Fruit fly (Drosophila melanogaster) whole organism, embryonic: ENCODE results near the gene ZnT77C.

ENCODE experiments used
- Antp ChIP-seq: fragments of 200-800 bp; sonication (Bioruptor generic); optimal IDR thresholded peaks from 3 replicates; lab custom pipeline; 2016; ENCODE audit warnings: missing biosample characterization, missing genetic modification characterization
- Atf-2 ChIP-seq: fragments of 200-800 bp; sonication (Bioruptor generic); optimal IDR thresholded peaks from 2 replicates; lab custom pipeline; 2016; ENCODE audit warnings: missing biosample characterization, missing genetic modification characterization
- B-H2 ChIP-seq: fragments of 200-800 bp; sonication (Bioruptor generic); optimal IDR thresholded peaks from 2 replicates; lab custom pipeline; 2018; ENCODE audit warnings: missing biosample characterization, mild to moderate bottlenecking, missing genetic modification characterization
- CG12219 ChIP-seq: fragments of 200-800 bp; sonication (Bioruptor generic); optimal IDR thresholded peaks from 3 replicates; lab custom pipeline; 2018; ENCODE audit warnings: missing biosample characterization, mild to moderate bottlenecking, missing genetic modification characterization
- CG12236 ChIP-seq: fragments of 200-800 bp; sonication (Bioruptor generic); optimal IDR thresholded peaks from 2 replicates; lab custom pipeline; 2016; ENCODE audit warnings: missing biosample characterization, missing genetic modification characterization
- CG15514 ChIP-seq: fragments of 200-800 bp; sonication (Bioruptor generic); optimal IDR thresholded peaks from 3 replicates; lab custom pipeline; 2017; ENCODE audit warnings: missing biosample characterization, missing genetic modification characterization, mild to moderate bottlenecking, moderate library complexity, missing genetic modification reagents
- CG16863 ChIP-seq: fragments of 200-800 bp; sonication (Bioruptor generic); optimal IDR thresholded peaks from 3 replicates; lab custom pipeline; 2016; ENCODE audit warnings: missing biosample characterization, missing genetic modification characterization
- CG3065 ChIP-seq: fragments of 200-800 bp; sonication (Bioruptor generic); optimal IDR thresholded peaks from 2 replicates; lab custom pipeline; 2016; ENCODE audit warnings: missing biosample characterization, missing genetic modification characterization
- CG32532 ChIP-seq: fragments of 200-800 bp; sonication (Bioruptor generic); IDR thresholded peaks from 2 replicates; pipeline ENCODE4 v1.3.6; 2022; ENCODE audit warnings: missing biosample characterization, missing genetic modification characterization
- CG3407 ChIP-seq: fragments of 200-800 bp; sonication (Bioruptor generic); optimal IDR thresholded peaks from 2 replicates; lab custom pipeline; 2018; ENCODE audit warnings: missing biosample characterization, mild to moderate bottlenecking, missing genetic modification characterization
- CG3847 ChIP-seq: fragments of 200-800 bp; sonication (Bioruptor generic); IDR thresholded peaks from 2 replicates; pipeline ENCODE4 v1.3.6; 2022; ENCODE audit warnings: missing biosample characterization, missing genetic modification characterization
- CG4360 ChIP-seq: fragments of 200-800 bp; sonication (Bioruptor generic); IDR thresholded peaks from 2 replicates; pipeline ENCODE4 v1.3.6; 2022; ENCODE audit warnings: missing biosample characterization, missing genetic modification characterization
- CG43689 ChIP-seq: fragments of 200-800 bp; sonication (Bioruptor generic); IDR thresholded peaks from 2 replicates; pipeline ENCODE4 v1.3.6; 2022; ENCODE audit warnings: missing biosample characterization, missing genetic modification characterization
- CG7745 ChIP-seq: fragments of 200-800 bp; sonication (Bioruptor generic); optimal IDR thresholded peaks from 2 replicates; lab custom pipeline; 2018; ENCODE audit warnings: missing biosample characterization, mild to moderate bottlenecking, missing genetic modification characterization, moderate library complexity
- CG8290 ChIP-seq, 3 experiments: fragments of 200-800 bp; sonication (Bioruptor generic); optimal IDR thresholded peaks; 2 replicates each; lab custom pipeline; 2016 to 2019; ENCODE audit warnings: missing biosample characterization in 3 of 3, missing genetic modification characterization in 3 of 3, mild to moderate bottlenecking in 2 of 3, moderate library complexity in 1 of 3
- CG8924 ChIP-seq: fragments of 200-800 bp; optimal IDR thresholded peaks from 3 replicates; lab custom pipeline; 2019; ENCODE audit warnings: missing biosample characterization, mild to moderate bottlenecking, missing genetic modification characterization, moderate library complexity
- CrebB ChIP-seq: fragments of 200-800 bp; sonication (Bioruptor generic); optimal IDR thresholded peaks from 3 replicates; lab custom pipeline; 2018; ENCODE audit warnings: missing biosample characterization, mild to moderate bottlenecking, missing genetic modification characterization
- Dref ChIP-seq: fragments of 200-800 bp; sonication (Bioruptor generic); IDR thresholded peaks from 2 replicates; pipeline ENCODE4 v1.3.6; 2022; ENCODE audit warnings: missing biosample characterization, missing genetic modification characterization
- E2f1 ChIP-seq: fragments of 200-800 bp; sonication (Bioruptor generic); IDR thresholded peaks from 2 replicates; pipeline ENCODE4 v1.3.6; 2022; ENCODE audit warnings: missing biosample characterization, missing genetic modification characterization
- HLHmδ ChIP-seq: fragments of 200-800 bp; sonication (Bioruptor generic); optimal IDR thresholded peaks from 2 replicates; lab custom pipeline; 2018; ENCODE audit warnings: missing biosample characterization, mild to moderate bottlenecking, missing genetic modification characterization, moderate library complexity
- Hr3 ChIP-seq: fragments of 200-800 bp; sonication (Bioruptor generic); optimal IDR thresholded peaks from 3 replicates; lab custom pipeline; 2016; ENCODE audit warnings: missing biosample characterization, missing genetic modification characterization
- Hsf ChIP-seq: fragments of 200-800 bp; sonication (Bioruptor generic); optimal IDR thresholded peaks from 3 replicates; lab custom pipeline; 2016; ENCODE audit warnings: missing biosample characterization, missing genetic modification characterization
- MBD-R2 ChIP-seq: fragments of 200-800 bp; sonication (Bioruptor generic); IDR thresholded peaks from 2 replicates; pipeline ENCODE4 v1.3.6; 2022; ENCODE audit warnings: missing biosample characterization, missing genetic modification characterization
- Med ChIP-seq: fragments of 200-800 bp; sonication (Bioruptor generic); peaks from one replicate; lab custom pipeline; 2016; ENCODE audit warnings: missing biosample characterization, missing genetic modification characterization, mild to moderate bottlenecking, inconsistent platforms, moderate library complexity
- Meics ChIP-seq: fragments of 200-800 bp; sonication (Bioruptor generic); optimal IDR thresholded peaks from 2 replicates; lab custom pipeline; 2017; ENCODE audit warnings: missing biosample characterization, mild to moderate bottlenecking, missing genetic modification characterization
- Nf-YC ChIP-seq: fragments of 200-800 bp; optimal IDR thresholded peaks from 3 replicates; lab custom pipeline; 2019; ENCODE audit warnings: missing biosample characterization, mild to moderate bottlenecking, missing genetic modification characterization, moderate library complexity
- Ravus ChIP-seq: fragments of 200-800 bp; sonication (Bioruptor generic); IDR thresholded peaks from 2 replicates; pipeline ENCODE4 v1.3.6; 2022; ENCODE audit warnings: missing biosample characterization, missing genetic modification characterization
- ase ChIP-seq: fragments of 200-800 bp; sonication (Bioruptor generic); IDR thresholded peaks from 3 replicates; pipeline ENCODE4 v1.3.6; 2022; ENCODE audit warnings: missing biosample characterization, missing genetic modification characterization
- chn ChIP-seq: fragments of 200-800 bp; sonication (Bioruptor generic); optimal IDR thresholded peaks from 2 replicates; lab custom pipeline; 2016; ENCODE audit warnings: missing biosample characterization, missing genetic modification characterization
- ci ChIP-seq: fragments of 200-800 bp; sonication (Bioruptor generic); IDR thresholded peaks from 3 replicates; pipeline ENCODE4 v1.3.6; 2022; ENCODE audit warnings: missing biosample characterization, missing genetic modification characterization
- da ChIP-seq: fragments of 200-800 bp; sonication (Bioruptor generic); optimal IDR thresholded peaks from 2 replicates; lab custom pipeline; 2016; ENCODE audit warnings: missing biosample characterization, missing genetic modification characterization
- dimm ChIP-seq: fragments of 200-800 bp; sonication (Bioruptor generic); IDR thresholded peaks from 2 replicates; pipeline ENCODE4 v1.3.6; 2022; ENCODE audit warnings: missing biosample characterization, missing genetic modification characterization
- dpn ChIP-seq, 2 experiments: fragments of 200-800 bp; sonication (Bioruptor generic); optimal IDR thresholded peaks; 3 replicates each; lab custom pipeline; 2016; ENCODE audit warnings: missing biosample characterization in 2 of 2, missing genetic modification characterization in 2 of 2
- gsb ChIP-seq: fragments of 200-800 bp; sonication (Bioruptor generic); IDR thresholded peaks from 2 replicates; pipeline ENCODE4 v1.3.6; 2022; ENCODE audit warnings: missing biosample characterization, missing genetic modification characterization
- lab ChIP-seq: fragments of 200-800 bp; sonication (Bioruptor generic); optimal IDR thresholded peaks from 3 replicates; lab custom pipeline; 2017; ENCODE audit warnings: missing biosample characterization, missing genetic modification characterization, mild to moderate bottlenecking, moderate library complexity, missing genetic modification reagents
- lov ChIP-seq, 2 experiments: fragments of 200-800 bp in 1 of 2; fragments of >200 bp in 1 of 2; sonication (Bioruptor generic) in 1 of 2; IDR thresholded peaks in 1 of 2; optimal IDR thresholded peaks in 1 of 2; 2 replicates in 1 of 2; 3 replicates in 1 of 2; pipeline versions ENCODE4 v1.3.6 to Lab custom; 2017 to 2022; ENCODE audit warnings: missing biosample characterization in 1 of 2, missing genetic modification characterization in 1 of 2
- nom ChIP-seq: fragments of 200-800 bp; sonication (Bioruptor generic); optimal IDR thresholded peaks from 2 replicates; lab custom pipeline; 2017; ENCODE audit warnings: missing biosample characterization, missing genetic modification characterization, mild to moderate bottlenecking, moderate library complexity, missing genetic modification reagents
- oc ChIP-seq: fragments of 200-800 bp; sonication (Bioruptor generic); optimal IDR thresholded peaks from 2 replicates; lab custom pipeline; 2018; ENCODE audit warnings: missing biosample characterization, mild to moderate bottlenecking, missing genetic modification characterization, moderate library complexity
- otp ChIP-seq: fragments of 200-800 bp; sonication (Bioruptor generic); IDR thresholded peaks from 3 replicates; pipeline ENCODE4, ENCODE4 v1.3.6; 2022; ENCODE audit warnings: missing biosample characterization, missing genetic modification characterization
- pfk ChIP-seq: fragments of 200-800 bp; sonication (Bioruptor generic); optimal IDR thresholded peaks from 2 replicates; lab custom pipeline; 2018; ENCODE audit warnings: missing biosample characterization, mild to moderate bottlenecking, missing genetic modification characterization, moderate library complexity
- psq ChIP-seq: fragments of 200-800 bp; sonication (Bioruptor generic); optimal IDR thresholded peaks from 2 replicates; lab custom pipeline; 2017; ENCODE audit warnings: missing biosample characterization, missing genetic modification characterization
- seq ChIP-seq: fragments of 200-800 bp; sonication (Bioruptor generic); IDR thresholded peaks from 2 replicates; pipeline ENCODE4 v1.3.6; 2022; ENCODE audit warnings: missing biosample characterization, missing genetic modification characterization
- shn ChIP-seq: fragments of 200-800 bp; sonication (Bioruptor generic); optimal IDR thresholded peaks from 3 replicates; lab custom pipeline; 2016; ENCODE audit warnings: missing biosample characterization, missing genetic modification characterization
- slou ChIP-seq: fragments of 200-800 bp; sonication (Bioruptor generic); optimal IDR thresholded peaks from 3 replicates; lab custom pipeline; 2016; ENCODE audit warnings: missing biosample characterization, missing genetic modification characterization
- sug ChIP-seq: fragments of 200-800 bp; optimal IDR thresholded peaks from 2 replicates; lab custom pipeline; 2019; ENCODE audit warnings: missing biosample characterization, mild to moderate bottlenecking, missing genetic modification characterization, moderate library complexity

The ZnT77C gene

dm6 chr3L:20473021-20473799 is 21.5 kb downstream of the ZnT77C start, which contains the start of the genes CG32428 and CG5969 (continued):
- TF ChIP-seq CG3847 (GFP tag; lab: Robert Waterston, UW) (peak; percentile 71), da (no peak)

- TF ChIP-seq Med = peak; percentile 68
- no peak for TF ChIP-seq chn
- no peak for TF ChIP-seq nom (GFP tag; lab: Kevin White, UChicago)
- TF ChIP-seq lov (optimal IDR thresholded peaks at IDR 0.05; lab: Kevin White, UChicago) = no peak
- 0 out of 3 replicates have a peak, but pooled peaks have one; percentile 50 for TF ChIP-seq lov (GFP tag; IDR thresholded peaks at IDR 0.05; lab: Robert Waterston, UW)
- peak; percentile 21 for TF ChIP-seq da
- TF ChIP-seq CG3065 (GFP tag; lab: Kevin White, UChicago) = no peak
- peak; percentile 85 for TF ChIP-seq CG4360
- no peak for TF ChIP-seq CG3407 (GFP tag; lab: Kevin White, UChicago)
- TF ChIP-seq ci (GFP tag; lab: Robert Waterston, UW) = no peak
- TF ChIP-seq gsb (GFP tag; lab: Robert Waterston, UW) = no peak
- no peak for TF ChIP-seq pfk (GFP tag; lab: Kevin White, UChicago)
- no peak for TF ChIP-seq CG43689 (GFP tag; lab: Robert Waterston, UW)
- TF ChIP-seq psq = no peak
- TF ChIP-seq HLHmδ (GFP tag; lab: Kevin White, UChicago) = no peak
- no peak for TF ChIP-seq dimm
- no peak for TF ChIP-seq MBD-R2 (GFP tag; lab: Robert Waterston, UW)
- no peak for TF ChIP-seq E2f1 (GFP tag; lab: Robert Waterston, UW)
- TF ChIP-seq Nf-YC (tag; lab: Kevin White, UChicago) = no peak
- no peak for TF ChIP-seq Atf-2
- no peak for TF ChIP-seq Ravus (GFP tag; lab: Robert Waterston, UW)
- TF ChIP-seq B-H2 (GFP tag; lab: Kevin White, UChicago) = no peak
These were observed 22.1 kb downstream of the ZnT77C start for dm6 chr3L:20472607-20473006.

dm6 chr3L:20471499-20472313 is 23.0 kb downstream of the ZnT77C start:
- TF ChIP-seq Hr3 (GFP tag; lab: Kevin White, UChicago) (no peak), CG32532 (no peak), CG16863 (GFP tag; lab: Kevin White, UChicago) (peak; percentile 74), oc (tag; lab: Kevin White, UChicago) (peak; percentile 58), sug (tag; lab: Kevin White, UChicago) (no peak), CG8290 (GFP tag; optimal IDR thresholded peaks at IDR 0.05; lab: Kevin White, UChicago) (peak; percentile 59), CG8290 (tag; optimal IDR thresholded peaks at IDR 0.05; lab: Kevin White, UChicago) (peak in 1 of 2 experiments; percentile 87), ase (GFP tag; lab: Robert Waterston, UW) (no peak), CG8924 (tag; lab: Kevin White, UChicago) (peak; percentile 41), CG7745 (tag; lab: Kevin White, UChicago) (peak; percentile 20), Hsf (GFP tag; lab: Kevin White, UChicago) (peak; percentile 49), lab (GFP tag; lab: Kevin White, UChicago) (peak; percentile 43), CG12236 (GFP tag; lab: Kevin White, UChicago) (peak; percentile 72), otp (GFP tag; lab: Robert Waterston, UW) (0 out of 3 replicates have a peak, but pooled peaks have one; percentile 56), seq (GFP tag; lab: Robert Waterston, UW) (no peak), CG15514 (GFP tag; lab: Kevin White, UChicago) (no peak), shn (GFP tag; lab: Kevin White, UChicago) (peak; percentile 40), slou (GFP tag; lab: Kevin White, UChicago) (peak; percentile 40), CrebB (tag; lab: Kevin White, UChicago) (peak; percentile 69), Meics (GFP tag; lab: Kevin White, UChicago) (peak; percentile 83), Dref (GFP tag; lab: Robert Waterston, UW) (no peak), CG12219 (peak; percentile 30), dpn (GFP tag; optimal IDR thresholded peaks at IDR 0.05; lab: Kevin White, UChicago) (peak; percentile 25 to 59), Nf-YC (tag; lab: Kevin White, UChicago) (no peak), Antp (GFP tag; lab: Kevin White, UChicago) (peak; percentile 50)
